Fruit fly (Drosophila melanogaster) whole organism: ENCODE results near the gene arg.

Experiments used
- CG8478 ChIP-seq: fragments of >200 bp; optimal IDR thresholded peaks from 2 replicates; lab custom pipeline; 2018; ENCODE audit warnings: inconsistent platforms
- Dll ChIP-seq: fragments of >200 bp; optimal IDR thresholded peaks from 2 replicates; lab custom pipeline; 2017
- usp ChIP-seq: fragments of >200 bp; optimal IDR thresholded peaks from 2 replicates; lab custom pipeline; 2017; ENCODE audit warnings: missing biosample characterization, missing genetic modification characterization, mixed read lengths

dm6 chrX:510528-510927 is 1.3 kb downstream of the arg start:
- no peak for TF ChIP-seq usp
- TF ChIP-seq CG8478, result no peak
- TF ChIP-seq Dll, result no peak
